Fruit fly (Drosophila melanogaster): ENCODE data around the gene CG14204.

Gene CG14204

dm6 chrX:19608042-19608609 lies 24.7 kb downstream of the CG14204 start:
- TF ChIP-seq CG11617 (GFP tag; optimal IDR thresholded peaks at IDR 0.05) (no peak), Hr96 (GFP tag; optimal IDR thresholded peaks at IDR 0.05) (no peak), CG5204 (GFP tag; optimal IDR thresholded peaks at IDR 0.05) (no peak), bab1 (GFP tag; optimal IDR thresholded peaks at IDR 0.05) (no peak), CG1620 (GFP tag; optimal IDR thresholded peaks at IDR 0.05) (no peak), Mnt (GFP tag; optimal IDR thresholded peaks at IDR 0.05) (peak; percentile 61), kay (GFP tag; ENCODE audit: borderline replicate concordance) (no peak), CG33017 (tag; optimal IDR thresholded peaks at IDR 0.05) (no peak), Crg-1 (GFP tag; optimal IDR thresholded peaks at IDR 0.05) (no peak), cnc (optimal IDR thresholded peaks at IDR 0.05) (no peak), Clk (GFP tag; optimal IDR thresholded peaks at IDR 0.05) (no peak), pad (GFP tag; optimal IDR thresholded peaks at IDR 0.05) (peak; percentile 41), CG12768 (GFP tag; optimal IDR thresholded peaks at IDR 0.05) (no peak)

dm6 chrX:19611226-19611625 lies 27.8 kb downstream of the CG14204 start, which contains the start of the genes Shawn and Tyler:
Gene Shawn, plus strand, starts transcription at chrX:19611526.
Gene Tyler, plus strand, starts transcription at chrX:19611526.
- TF ChIP-seq CG5204 (GFP tag; optimal IDR thresholded peaks at IDR 0.05): no peak
- no peak for TF ChIP-seq Clk (GFP tag; optimal IDR thresholded peaks at IDR 0.05)
- no peak for TF ChIP-seq CG7045 (GFP tag; optimal IDR thresholded peaks at IDR 0.05)
- TF ChIP-seq ovo (GFP tag; optimal IDR thresholded peaks at IDR 0.05): no peak
- no peak for TF ChIP-seq CG11617 (GFP tag; optimal IDR thresholded peaks at IDR 0.05)
- TF ChIP-seq CG7101 (tag; optimal IDR thresholded peaks at IDR 0.05): no peak
- no peak for TF ChIP-seq Mnt (GFP tag; optimal IDR thresholded peaks at IDR 0.05)

dm6 chrX:19613473-19613872 lies 30.1 kb downstream of the CG14204 start:
- peak; percentile 68 for TF ChIP-seq Mnt (GFP tag; optimal IDR thresholded peaks at IDR 0.05)
- peak; percentile 39 for TF ChIP-seq pad (GFP tag; optimal IDR thresholded peaks at IDR 0.05)
- peak; percentile 71 for TF ChIP-seq CG11617 (GFP tag; optimal IDR thresholded peaks at IDR 0.05)
- TF ChIP-seq CG14711 (tag; optimal IDR thresholded peaks at IDR 0.05): peak; percentile 38
- TF ChIP-seq CG33017 (tag; optimal IDR thresholded peaks at IDR 0.05): no peak
- TF ChIP-seq tj (GFP tag; optimal IDR thresholded peaks at IDR 0.05): peak; percentile 32
- TF ChIP-seq cic (GFP tag; optimal IDR thresholded peaks at IDR 0.05): no peak
- TF ChIP-seq cnc (optimal IDR thresholded peaks at IDR 0.05): no peak
- TF ChIP-seq CG7101 (tag; optimal IDR thresholded peaks at IDR 0.05): peak; percentile 81
- TF ChIP-seq bab1 (GFP tag; optimal IDR thresholded peaks at IDR 0.05): peak; percentile 82
- peak; percentile 46 for TF ChIP-seq Crg-1 (GFP tag; optimal IDR thresholded peaks at IDR 0.05)

- TF ChIP-seq Crg-1 (GFP tag; optimal IDR thresholded peaks at IDR 0.05): no peak
- no peak for TF ChIP-seq tj (GFP tag; optimal IDR thresholded peaks at IDR 0.05)
- TF ChIP-seq Clk (GFP tag; optimal IDR thresholded peaks at IDR 0.05): no peak
- TF ChIP-seq ovo (GFP tag; optimal IDR thresholded peaks at IDR 0.05): no peak
- peak; percentile 65 for TF ChIP-seq bab1 (GFP tag; optimal IDR thresholded peaks at IDR 0.05)
- TF ChIP-seq CG11617 (GFP tag; optimal IDR thresholded peaks at IDR 0.05): peak; percentile 1
- no peak for TF ChIP-seq CG7101 (tag; optimal IDR thresholded peaks at IDR 0.05)
- TF ChIP-seq CG14711 (tag; optimal IDR thresholded peaks at IDR 0.05): no peak
- TF ChIP-seq CG1620 (GFP tag; optimal IDR thresholded peaks at IDR 0.05): no peak
- TF ChIP-seq pad (GFP tag; optimal IDR thresholded peaks at IDR 0.05): no peak
- no peak for TF ChIP-seq kay (GFP tag; ENCODE audit: borderline replicate concordance)
- peak; percentile 97 for TF ChIP-seq Mnt (GFP tag; optimal IDR thresholded peaks at IDR 0.05)
- no peak for TF ChIP-seq CG5204 (GFP tag; optimal IDR thresholded peaks at IDR 0.05)
- no peak for TF ChIP-seq cic (GFP tag; optimal IDR thresholded peaks at IDR 0.05)
- peak; percentile 73 to 89 for TF ChIP-seq cnc (optimal IDR thresholded peaks at IDR 0.05)
- no peak for TF ChIP-seq CG7045 (GFP tag; optimal IDR thresholded peaks at IDR 0.05)
- no peak for TF ChIP-seq CG12768 (GFP tag; optimal IDR thresholded peaks at IDR 0.05)
Observed at dm6 chrX:19615990-19616663, 32.7 kb downstream of the CG14204 start, which contains the start of gene CG14210. Gene CG14210, plus strand, starts transcription at chrX:19616196.

dm6 chrX:19618183-19618740 lies 34.8 kb downstream of the CG14204 start, which contains the start of the genes Pstk and Tim9b:
Gene Pstk, minus strand, starts transcription at chrX:19618537.
Gene Tim9b, minus strand, starts transcription at chrX:19618537.
- TF ChIP-seq bab1 (GFP tag; optimal IDR thresholded peaks at IDR 0.05) (peak; percentile 15), CG7101 (tag; optimal IDR thresholded peaks at IDR 0.05) (no peak), ovo (GFP tag; optimal IDR thresholded peaks at IDR 0.05) (no peak), kay (GFP tag; ENCODE audit: borderline replicate concordance) (no peak)

dm6 chrX:19621145-19621544 lies 37.7 kb downstream of the CG14204 start, which contains the start of gene CG14221:
Gene CG14221, minus strand, starts transcription at chrX:19621245.
- TF ChIP-seq CG12768 (GFP tag; optimal IDR thresholded peaks at IDR 0.05): no peak
- TF ChIP-seq cic (GFP tag; optimal IDR thresholded peaks at IDR 0.05): no peak
- TF ChIP-seq kay (GFP tag; ENCODE audit: borderline replicate concordance): no peak
- no peak for TF ChIP-seq CG33017 (tag; optimal IDR thresholded peaks at IDR 0.05)
- no peak for TF ChIP-seq toe (GFP tag; optimal IDR thresholded peaks at IDR 0.05)
- TF ChIP-seq CG11617 (GFP tag; optimal IDR thresholded peaks at IDR 0.05): no peak
- TF ChIP-seq ovo (GFP tag; optimal IDR thresholded peaks at IDR 0.05): no peak
- no peak for TF ChIP-seq CG7101 (tag; optimal IDR thresholded peaks at IDR 0.05)
- TF ChIP-seq CG1620 (GFP tag; optimal IDR thresholded peaks at IDR 0.05): no peak
- TF ChIP-seq CG7045 (GFP tag; optimal IDR thresholded peaks at IDR 0.05): no peak
- no peak for TF ChIP-seq Crg-1 (GFP tag; optimal IDR thresholded peaks at IDR 0.05)
- TF ChIP-seq tj (GFP tag; optimal IDR thresholded peaks at IDR 0.05): no peak
- TF ChIP-seq CG5204 (GFP tag; optimal IDR thresholded peaks at IDR 0.05): no peak
- no peak for TF ChIP-seq bab1 (GFP tag; optimal IDR thresholded peaks at IDR 0.05)
- no peak for TF ChIP-seq Clk (GFP tag; optimal IDR thresholded peaks at IDR 0.05)
- no peak for TF ChIP-seq CG14711 (tag; optimal IDR thresholded peaks at IDR 0.05)

Data from whole organism, adult.